Fruit fly (Drosophila melanogaster) whole organism, prepupa: ENCODE results near the gene CG8312.

Source experiments
- CG6854 ChIP-seq: fragments of 200-800 bp; sonication (Bioruptor generic); optimal IDR thresholded peaks from 2 replicates; lab custom pipeline; 2017; ENCODE audit warnings: missing biosample characterization, mild to moderate bottlenecking, missing genetic modification characterization
- Ets21C ChIP-seq: fragments of 200-800 bp; sonication (Bioruptor generic); optimal IDR thresholded peaks from 3 replicates; lab custom pipeline; 2016; ENCODE audit warnings: missing biosample characterization, missing genetic modification characterization
- achi ChIP-seq: fragments of 200-800 bp; sonication (Bioruptor generic); optimal IDR thresholded peaks from 3 replicates; lab custom pipeline; 2016; ENCODE audit warnings: missing biosample characterization, missing genetic modification characterization

dm6 chr3R:9665405-9665804 lies 74.3 kb downstream of the CG8312 start:
- no peak for TF ChIP-seq achi
- TF ChIP-seq Ets21C (GFP tag; lab: Kevin White, UChicago), result no peak
- TF ChIP-seq CG6854 (GFP tag; lab: Kevin White, UChicago), result no peak
